Fruit fly (Drosophila melanogaster) whole organism, embryonic: Measurements from ENCODE around the gene bun.

Source experiments
- Asciz ChIP-seq: fragments of 200-800 bp; sonication (Bioruptor generic); optimal IDR thresholded peaks from 2 replicates; lab custom pipeline; 2017; ENCODE audit warnings: missing biosample characterization, mild to moderate bottlenecking, missing genetic modification characterization, missing genetic modification reagents
- Atf3 ChIP-seq: fragments of 200-800 bp; sonication (Bioruptor generic); optimal IDR thresholded peaks from 3 replicates; lab custom pipeline; 2016; ENCODE audit warnings: missing biosample characterization, missing genetic modification characterization
- B-H1 ChIP-seq: fragments of 200-800 bp; sonication (Bioruptor generic); IDR thresholded peaks from 3 replicates; pipeline ENCODE4 v1.3.6; 2022; ENCODE audit warnings: missing biosample characterization, missing genetic modification characterization
- CG10321 ChIP-seq: fragments of 200-800 bp; sonication (Bioruptor generic); IDR thresholded peaks from 2 replicates; pipeline ENCODE4 v1.3.6; 2022; ENCODE audit warnings: missing biosample characterization, missing genetic modification characterization
- CG10366 ChIP-seq: fragments of 200-800 bp; sonication (Bioruptor generic); IDR thresholded peaks from 2 replicates; pipeline ENCODE4 v1.3.6; 2022; ENCODE audit warnings: missing biosample characterization, missing genetic modification characterization
- CG10654 ChIP-seq: fragments of 200-800 bp; sonication (Bioruptor generic); optimal IDR thresholded peaks from 2 replicates; lab custom pipeline; 2016; ENCODE audit warnings: missing biosample characterization, missing genetic modification characterization
- CG13123 ChIP-seq: fragments of 200-800 bp; sonication (Bioruptor generic); optimal IDR thresholded peaks from 2 replicates; lab custom pipeline; 2016; ENCODE audit warnings: missing biosample characterization, missing genetic modification characterization
- CG13624 ChIP-seq: fragments of 200-800 bp; sonication (Bioruptor generic); optimal IDR thresholded peaks from 2 replicates; lab custom pipeline; 2016; ENCODE audit warnings: missing biosample characterization, missing genetic modification characterization
- CG14441 ChIP-seq: fragments of 200-800 bp; sonication (Bioruptor generic); IDR thresholded peaks from 2 replicates; pipeline ENCODE4 v1.3.6; 2022; ENCODE audit warnings: missing biosample characterization, missing genetic modification characterization
- CG1603 ChIP-seq: fragments of 200-800 bp; sonication (Bioruptor generic); optimal IDR thresholded peaks from 2 replicates; lab custom pipeline; 2019; ENCODE audit warnings: missing biosample characterization, mild to moderate bottlenecking, missing genetic modification characterization, moderate library complexity
- CG16779 ChIP-seq: fragments of 200-800 bp; sonication (Bioruptor generic); IDR thresholded peaks from 2 replicates; pipeline ENCODE4 v1.3.6; 2022; ENCODE audit warnings: missing biosample characterization, missing genetic modification characterization
- CG1792 ChIP-seq: fragments of 200-800 bp; sonication (Bioruptor generic); optimal IDR thresholded peaks from 2 replicates; lab custom pipeline; 2016; ENCODE audit warnings: missing biosample characterization, missing genetic modification characterization
- CG18476 ChIP-seq: fragments of 200-800 bp; sonication (Bioruptor generic); optimal IDR thresholded peaks from 2 replicates; lab custom pipeline; 2016; ENCODE audit warnings: missing biosample characterization, mild to moderate bottlenecking, missing genetic modification characterization
- CG2116 ChIP-seq: fragments of 200-800 bp; sonication (Bioruptor generic); optimal IDR thresholded peaks from 3 replicates; lab custom pipeline; 2018; ENCODE audit warnings: missing biosample characterization, mild to moderate bottlenecking, missing genetic modification characterization
- CG2678 ChIP-seq: fragments of 200-800 bp; sonication (Bioruptor generic); optimal IDR thresholded peaks from 3 replicates; lab custom pipeline; 2019; ENCODE audit warnings: missing biosample characterization, mild to moderate bottlenecking, missing genetic modification characterization, moderate library complexity
- CG2875 ChIP-seq: fragments of 200-800 bp; sonication (Bioruptor generic); optimal IDR thresholded peaks from 2 replicates; lab custom pipeline; 2017; ENCODE audit warnings: missing biosample characterization, mild to moderate bottlenecking, missing genetic modification characterization, missing genetic modification reagents
- CG32767 ChIP-seq: fragments of 200-800 bp; sonication (Bioruptor generic); IDR thresholded peaks from 2 replicates; pipeline ENCODE4 v1.3.6; 2022; ENCODE audit warnings: missing biosample characterization, missing genetic modification characterization
- CG5180 ChIP-seq: fragments of 200-800 bp; sonication (Bioruptor generic); optimal IDR thresholded peaks from 3 replicates; lab custom pipeline; 2017; ENCODE audit warnings: missing biosample characterization, missing genetic modification characterization, mild to moderate bottlenecking, moderate library complexity, missing genetic modification reagents
- CG6813 ChIP-seq: fragments of 200-800 bp; sonication (Bioruptor generic); optimal IDR thresholded peaks from 2 replicates; lab custom pipeline; 2017; ENCODE audit warnings: missing biosample characterization, missing genetic modification characterization, mild to moderate bottlenecking, moderate library complexity, missing genetic modification reagents
- CG7357 ChIP-seq: fragments of 200-800 bp; sonication (Bioruptor generic); IDR thresholded peaks from 3 replicates; pipeline ENCODE4 v1.3.6; 2022; ENCODE audit warnings: missing biosample characterization, missing genetic modification characterization
- CG7987 ChIP-seq: fragments of 200-800 bp; sonication (Bioruptor generic); optimal IDR thresholded peaks from 2 replicates; lab custom pipeline; 2018; ENCODE audit warnings: missing biosample characterization, mild to moderate bottlenecking, missing genetic modification characterization, moderate library complexity
- CG8290 ChIP-seq, 3 experiments: fragments of 200-800 bp; sonication (Bioruptor generic); optimal IDR thresholded peaks; 2 replicates each; lab custom pipeline; 2016 to 2019; ENCODE audit warnings: missing biosample characterization in 3 of 3, missing genetic modification characterization in 3 of 3, mild to moderate bottlenecking in 2 of 3, moderate library complexity in 1 of 3
- CG8478 ChIP-seq: fragments of >200 bp; optimal IDR thresholded peaks from 2 replicates; lab custom pipeline; 2018
- Ets97D ChIP-seq: fragments of 200-800 bp; sonication (Bioruptor generic); optimal IDR thresholded peaks from 3 replicates; lab custom pipeline; 2016; ENCODE audit warnings: missing biosample characterization, missing genetic modification characterization
- Hr39 ChIP-seq: fragments of >200 bp; optimal IDR thresholded peaks from 2 replicates; lab custom pipeline; 2017
- MESR4 ChIP-seq: fragments of 200-800 bp; sonication (Bioruptor generic); optimal IDR thresholded peaks from 2 replicates; lab custom pipeline; 2018; ENCODE audit warnings: missing biosample characterization, mild to moderate bottlenecking, missing genetic modification characterization, moderate library complexity
- Max ChIP-seq: fragments of 200-800 bp; sonication (Bioruptor generic); optimal IDR thresholded peaks from 2 replicates; lab custom pipeline; 2016; ENCODE audit warnings: missing biosample characterization, mild to moderate bottlenecking, missing genetic modification characterization
- Neu2 ChIP-seq: fragments of 200-800 bp; sonication (Bioruptor generic); optimal IDR thresholded peaks from 3 replicates; lab custom pipeline; 2016; ENCODE audit warnings: missing biosample characterization, missing genetic modification characterization, borderline replicate concordance
- Nf-YC ChIP-seq: fragments of 200-800 bp; optimal IDR thresholded peaks from 3 replicates; lab custom pipeline; 2019; ENCODE audit warnings: missing biosample characterization, mild to moderate bottlenecking, missing genetic modification characterization, moderate library complexity
- Optix ChIP-seq: fragments of 200-800 bp; sonication (Bioruptor generic); IDR thresholded peaks from 3 replicates; pipeline ENCODE4 v1.3.6; 2022; ENCODE audit warnings: missing biosample characterization, missing genetic modification characterization
- Trl ChIP-seq, 3 experiments: fragments of >200 bp in 2 of 3; fragments of 200-800 bp in 1 of 3; sonication (Bioruptor generic) in 1 of 3; optimal IDR thresholded peaks; 2 replicates in 1 of 3; 3 replicates in 2 of 3; lab custom pipeline; 2016 to 2017; ENCODE audit warnings: missing biosample characterization in 1 of 3, missing genetic modification characterization in 1 of 3
- ap ChIP-seq: fragments of 200-800 bp; sonication (Bioruptor generic); IDR thresholded peaks from 2 replicates; pipeline ENCODE4 v1.3.6; 2022; ENCODE audit warnings: missing biosample characterization, missing genetic modification characterization
- ase ChIP-seq: fragments of 200-800 bp; sonication (Bioruptor generic); IDR thresholded peaks from 3 replicates; pipeline ENCODE4 v1.3.6; 2022; ENCODE audit warnings: missing biosample characterization, missing genetic modification characterization
- ash1 ChIP-seq: fragments of 200-800 bp; sonication (Bioruptor generic); optimal IDR thresholded peaks from 2 replicates; lab custom pipeline; 2018; ENCODE audit warnings: missing biosample characterization, mild to moderate bottlenecking, missing genetic modification characterization
- bsh ChIP-seq, 2 experiments: fragments of 200-800 bp; sonication (Bioruptor generic); optimal IDR thresholded peaks; 2 replicates each; lab custom pipeline; 2017 to 2018; ENCODE audit warnings: mild to moderate bottlenecking in 2 of 2, missing biosample characterization in 2 of 2, missing genetic modification characterization in 2 of 2, moderate library complexity in 1 of 2
- dimm ChIP-seq: fragments of 200-800 bp; sonication (Bioruptor generic); IDR thresholded peaks from 2 replicates; pipeline ENCODE4 v1.3.6; 2022; ENCODE audit warnings: missing biosample characterization, missing genetic modification characterization
- ewg ChIP-seq: fragments of 200-800 bp; sonication (Bioruptor generic); optimal IDR thresholded peaks from 3 replicates; lab custom pipeline; 2017; ENCODE audit warnings: mild to moderate bottlenecking, missing biosample characterization, missing genetic modification reagents, missing genetic modification characterization
- gce ChIP-seq: fragments of 200-800 bp; sonication (Bioruptor generic); IDR thresholded peaks from 3 replicates; pipeline ENCODE4 v1.3.6; 2022; ENCODE audit warnings: missing biosample characterization, missing genetic modification characterization
- hkb ChIP-seq, 2 experiments: fragments of 200-800 bp in 1 of 2; fragments of >200 bp in 1 of 2; sonication (Bioruptor generic) in 1 of 2; IDR thresholded peaks in 1 of 2; optimal IDR thresholded peaks in 1 of 2; 2 replicates each; pipeline versions ENCODE4 v1.3.6 to Lab custom; 2017 to 2022; ENCODE audit warnings: missing biosample characterization in 1 of 2, missing genetic modification characterization in 1 of 2
- kah ChIP-seq: fragments of 200-800 bp; sonication (Bioruptor generic); optimal IDR thresholded peaks from 2 replicates; lab custom pipeline; 2018; ENCODE audit warnings: missing biosample characterization, mild to moderate bottlenecking, missing genetic modification characterization
- kay ChIP-seq: fragments of 200-800 bp; sonication (Bioruptor generic); optimal IDR thresholded peaks from 2 replicates; lab custom pipeline; 2016; ENCODE audit warnings: missing biosample characterization, missing genetic modification characterization
- lab ChIP-seq: fragments of 200-800 bp; sonication (Bioruptor generic); optimal IDR thresholded peaks from 3 replicates; lab custom pipeline; 2017; ENCODE audit warnings: missing biosample characterization, missing genetic modification characterization, mild to moderate bottlenecking, moderate library complexity, missing genetic modification reagents
- lilli ChIP-seq: fragments of 200-800 bp; sonication (Bioruptor generic); optimal IDR thresholded peaks from 3 replicates; lab custom pipeline; 2016; ENCODE audit warnings: missing biosample characterization, missing genetic modification characterization
- lmd ChIP-seq: fragments of 200-800 bp; sonication (Bioruptor generic); IDR thresholded peaks from 2 replicates; pipeline ENCODE4 v1.3.6; 2022; ENCODE audit warnings: missing biosample characterization, missing genetic modification characterization
- psq ChIP-seq: fragments of 200-800 bp; sonication (Bioruptor generic); optimal IDR thresholded peaks from 2 replicates; lab custom pipeline; 2017; ENCODE audit warnings: missing biosample characterization, missing genetic modification characterization
- sc ChIP-seq, 3 experiments: fragments of >200 bp in 2 of 3; fragments of 200-800 bp in 1 of 3; sonication (Bioruptor generic) in 1 of 3; optimal IDR thresholded peaks; 2 replicates in 2 of 3; 3 replicates in 1 of 3; lab custom pipeline; 2017; ENCODE audit warnings: mild to moderate bottlenecking in 1 of 3, missing biosample characterization in 1 of 3, missing genetic modification characterization in 1 of 3, missing genetic modification reagents in 1 of 3
- sens-2 ChIP-seq: fragments of 200-800 bp; sonication (Bioruptor generic); IDR thresholded peaks from 2 replicates; pipeline ENCODE4 v1.3.6; 2022; ENCODE audit warnings: missing biosample characterization, missing genetic modification characterization
- tio ChIP-seq: fragments of 200-800 bp; sonication (Bioruptor generic); optimal IDR thresholded peaks from 2 replicates; lab custom pipeline; 2017; ENCODE audit warnings: missing biosample characterization, missing genetic modification characterization, inconsistent platforms
- usp ChIP-seq: fragments of >200 bp; optimal IDR thresholded peaks from 2 replicates; lab custom pipeline; 2017; ENCODE audit warnings: missing biosample characterization, missing genetic modification characterization
- zf30C ChIP-seq: fragments of 200-800 bp; sonication (Bioruptor generic); optimal IDR thresholded peaks from 3 replicates; lab custom pipeline; 2018; ENCODE audit warnings: missing biosample characterization, mild to moderate bottlenecking, missing genetic modification characterization

The bun gene

DNA sequence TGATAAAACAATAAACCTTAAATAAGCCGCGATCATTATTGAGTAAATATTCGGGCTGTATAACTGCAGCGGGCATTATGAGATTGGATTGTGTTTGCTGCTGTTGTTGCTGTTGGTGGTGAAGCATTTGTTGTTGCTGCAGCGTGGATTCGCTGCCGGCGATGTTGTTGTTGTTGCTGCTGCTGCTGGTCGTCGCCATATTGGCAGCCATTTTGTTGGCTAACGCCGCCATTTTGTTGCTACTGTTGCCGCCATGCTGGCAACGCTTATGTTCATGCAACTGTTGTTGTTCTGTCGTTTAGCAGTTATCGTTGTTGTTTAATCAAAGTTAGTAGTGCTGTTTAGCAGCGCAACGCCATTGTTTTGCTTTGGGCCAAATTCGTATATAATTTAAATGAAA is 47.9 kb downstream of the bun start (continued):
- TF ChIP-seq kay (no peak), CG5180 (GFP tag; lab: Kevin White, UChicago) (peak; percentile 18), CG13624 (no peak), Atf3 (no peak), CG16779 (GFP tag; lab: Robert Waterston, UW) (0 out of 2 replicates have a peak, but pooled peaks have one; percentile 41), sc (optimal IDR thresholded peaks at IDR 0.05; lab: Kevin White, UChicago) (no peak), sc (GFP tag; optimal IDR thresholded peaks at IDR 0.05; lab: Kevin White, UChicago) (peak; percentile 7), Ets97D (GFP tag; lab: Kevin White, UChicago) (no peak), dimm (GFP tag; lab: Robert Waterston, UW) (no peak), Nf-YC (tag; lab: Kevin White, UChicago) (peak; percentile 19), usp (GFP tag; lab: Kevin White, UChicago) (no peak), CG1792 (GFP tag; lab: Kevin White, UChicago) (no peak), CG10366 (GFP tag; lab: Robert Waterston, UW) (peak; percentile 27; the same call in 1 of the 2 replicates), ase (no peak), CG7357 (GFP tag; lab: Robert Waterston, UW) (no peak), CG18476 (GFP tag; lab: Kevin White, UChicago) (no peak), bsh (GFP tag; optimal IDR thresholded peaks at IDR 0.05; lab: Kevin White, UChicago) (peak in 1 of 2 experiments; percentile 6), Hr39 (lab: Kevin White, UChicago) (no peak), Neu2 (no peak), CG8478 (lab: Kevin White, UChicago) (no peak), Max (no peak), B-H1 (GFP tag; lab: Robert Waterston, UW) (no peak), MESR4 (GFP tag; lab: Kevin White, UChicago) (no peak), Optix (GFP tag; lab: Robert Waterston, UW) (peak; percentile 32; the same call in 1 of the 3 replicates), sens-2 (GFP tag; lab: Robert Waterston, UW) (no peak), psq (GFP tag; lab: Kevin White, UChicago) (no peak), CG2116 (no peak), CG6813 (GFP tag; lab: Kevin White, UChicago) (peak; percentile 0), gce (GFP tag; lab: Robert Waterston, UW) (peak; percentile 40; the same call in 1 of the 3 replicates), lmd (GFP tag; lab: Robert Waterston, UW) (no peak), CG2875 (GFP tag; lab: Kevin White, UChicago) (peak; percentile 9), CG10321 (GFP tag; lab: Robert Waterston, UW) (no peak), CG14441 (GFP tag; lab: Robert Waterston, UW) (peak; percentile 45), Trl (optimal IDR thresholded peaks at IDR 0.05; lab: Kevin White, UChicago) (no peak), Trl (GFP tag; optimal IDR thresholded peaks at IDR 0.05; lab: Kevin White, UChicago) (no peak), ap (GFP tag; lab: Robert Waterston, UW) (peak; percentile 19; the same call in 1 of the 2 replicates), CG1603 (tag; lab: Kevin White, UChicago) (peak; percentile 16), zf30C (GFP tag; lab: Kevin White, UChicago) (no peak), kah (GFP tag; lab: Kevin White, UChicago) (peak; percentile 49), lilli (GFP tag; lab: Kevin White, UChicago) (no peak), CG2678 (tag; lab: Kevin White, UChicago) (peak; percentile 3), CG7987 (GFP tag; lab: Kevin White, UChicago) (peak; percentile 30), CG8290 (GFP tag; optimal IDR thresholded peaks at IDR 0.05; lab: Kevin White, UChicago) (no peak), CG8290 (tag; optimal IDR thresholded peaks at IDR 0.05; lab: Kevin White, UChicago) (peak; percentile 56 to 57), CG13123 (GFP tag; lab: Kevin White, UChicago) (no peak), tio (GFP tag; lab: Kevin White, UChicago) (no peak), ewg (GFP tag; lab: Kevin White, UChicago) (no peak), CG10654 (GFP tag; lab: Kevin White, UChicago) (no peak), ash1 (GFP tag; lab: Kevin White, UChicago) (no peak), hkb (optimal IDR thresholded peaks at IDR 0.05; lab: Kevin White, UChicago) (no peak), hkb (GFP tag; IDR thresholded peaks at IDR 0.05; lab: Robert Waterston, UW) (peak; percentile 50; the same call in 1 of the 2 replicates), lab (GFP tag; lab: Kevin White, UChicago) (peak; percentile 35), CG32767 (GFP tag; lab: Robert Waterston, UW) (peak; percentile 47), Asciz (GFP tag; lab: Kevin White, UChicago) (peak; percentile 52)
